Worm (Caenorhabditis elegans) whole organism, L1 larva: ENCODE data around the gene Y39B6A.10.

Experiments
- aly-2 ChIP-seq: fragments of 150-350 bp; optimal IDR thresholded peaks from 2 replicates; lab custom pipeline; 2014; ENCODE audit warnings: missing biosample characterization, missing genetic modification characterization
- ceh-82 ChIP-seq, 3 experiments: fragments of 150-350 bp in 1 of 3; sonication (generic microtip) in 2 of 3; optimal IDR thresholded peaks; 2 replicates each; lab custom pipeline; 2014 to 2017; ENCODE audit warnings: missing biosample characterization in 3 of 3, missing genetic modification characterization in 3 of 3
- ces-1 ChIP-seq: fragments of 150-350 bp; optimal IDR thresholded peaks from 2 replicates; lab custom pipeline; 2014; ENCODE audit warnings: missing biosample characterization, missing genetic modification reagents, missing genetic modification characterization
- dsc-1 ChIP-seq: sonication (generic microtip); optimal IDR thresholded peaks from 2 replicates; lab custom pipeline; 2016; ENCODE audit warnings: mild to moderate bottlenecking, missing genetic modification characterization, missing compliant biosample characterization
- fos-1 ChIP-seq: fragments of 150-350 bp; optimal IDR thresholded peaks from 2 replicates; lab custom pipeline; 2014; ENCODE audit warnings: missing biosample characterization, missing genetic modification characterization
- lsy-2 ChIP-seq, 2 experiments: fragments of 150-350 bp; optimal IDR thresholded peaks; 2 replicates each; lab custom pipeline; 2014; ENCODE audit warnings: missing biosample characterization in 2 of 2, missing genetic modification characterization in 2 of 2
- mef-2 ChIP-seq: fragments of 150-350 bp; optimal IDR thresholded peaks from 2 replicates; lab custom pipeline; 2014; ENCODE audit warnings: missing biosample characterization, missing genetic modification characterization
- mep-1 ChIP-seq: fragments of 150-350 bp; optimal IDR thresholded peaks from 2 replicates; lab custom pipeline; 2014; ENCODE audit warnings: missing biosample characterization, missing genetic modification characterization
- nhr-77 ChIP-seq: fragments of 150-350 bp; optimal IDR thresholded peaks from 2 replicates; lab custom pipeline; 2014; ENCODE audit warnings: missing biosample characterization, missing genetic modification characterization
- sptf-1 ChIP-seq: fragments of 150-350 bp; optimal IDR thresholded peaks from 2 replicates; lab custom pipeline; 2014; ENCODE audit warnings: missing biosample characterization, missing genetic modification characterization
- unc-62 ChIP-seq: fragments of 150-350 bp; optimal IDR thresholded peaks from 2 replicates; lab custom pipeline; 2014; ENCODE audit warnings: missing biosample characterization, missing genetic modification reagents, missing genetic modification characterization

DNA sequence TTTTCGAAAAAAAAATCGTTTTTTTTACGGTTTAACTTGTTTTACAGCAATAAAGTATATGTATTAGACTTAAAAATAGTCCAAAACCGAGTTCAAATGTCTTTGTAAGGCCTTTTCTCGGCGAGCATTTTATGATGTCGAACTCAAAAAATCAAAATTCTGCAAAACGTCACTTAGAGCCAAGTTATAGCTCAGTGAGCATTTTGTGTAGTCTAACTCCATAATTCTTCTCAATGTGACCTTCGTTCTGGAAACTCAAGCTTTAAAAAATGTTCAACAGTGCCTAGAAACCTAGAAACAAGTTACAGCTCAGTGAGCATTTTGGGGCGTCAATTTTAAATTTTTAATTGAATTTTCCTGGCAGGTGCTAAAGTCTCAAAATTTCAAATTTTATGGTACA is 42.3 kb upstream of the Y39B6A.10 start:
- TF ChIP-seq unc-62, result no peak
- TF ChIP-seq aly-2 (tag; lab: Kevin White, UChicago), result no peak
- TF ChIP-seq nhr-77 (tag; lab: Kevin White, UChicago), result no peak
- TF ChIP-seq dsc-1 (tag; lab: Kevin White, UChicago), result no peak
- TF ChIP-seq mef-2 (tag; lab: Kevin White, UChicago), result no peak
- no peak for TF ChIP-seq sptf-1
- no peak for TF ChIP-seq fos-1 (tag; lab: Kevin White, UChicago)
- no peak for TF ChIP-seq ceh-82 (tag; optimal IDR thresholded peaks at IDR 0.05; lab: Kevin White, UChicago)
- TF ChIP-seq mep-1 (tag; lab: Kevin White, UChicago), result no peak
- TF ChIP-seq lsy-2 (tag; optimal IDR thresholded peaks at IDR 0.05; lab: Kevin White, UChicago), result no peak
- TF ChIP-seq ces-1 (GFP tag; lab: Kevin White, UChicago), result no peak
